Worm (Caenorhabditis elegans): ENCODE data around the gene F58B4.3.

The F58B4.3 gene

ce11 chrV:10953471-10954155 is 24.0 kb downstream of the F58B4.3 start (continued):
- TF ChIP-seq sea-2 (GFP tag; IDR thresholded peaks at IDR 0.05) (no peak), snpc-4 (GFP tag; optimal IDR thresholded peaks at IDR 0.05) (no peak), snpc-4 (tag; optimal IDR thresholded peaks at IDR 0.05) (no peak), nhr-179 (tag; optimal IDR thresholded peaks at IDR 0.05) (no peak), ztf-26 (tag; optimal IDR thresholded peaks at IDR 0.05) (peak; percentile 53), xnd-1 (tag; optimal IDR thresholded peaks at IDR 0.05) (no peak), somi-1 (GFP tag; optimal IDR thresholded peaks at IDR 0.05) (peak; percentile 76), hsf-1 (GFP tag; IDR thresholded peaks at IDR 0.05) (no peak), hlh-12 (tag; optimal IDR thresholded peaks at IDR 0.05) (no peak), ekl-4 (GFP tag; IDR thresholded peaks at IDR 0.05) (peak; percentile 70), C06A6.2 (GFP tag; conservative IDR thresholded peaks at IDR 0.05) (no peak; the same call in none of the 2 replicates), ZK185.1 (tag; optimal IDR thresholded peaks at IDR 0.05; ENCODE audit: poor library complexity, severe bottlenecking) (no peak), K11D2.4 (GFP tag; IDR thresholded peaks at IDR 0.05) (peak; percentile 47), nhr-80 (tag; optimal IDR thresholded peaks at IDR 0.05) (no peak), F55B11.4 (tag; optimal IDR thresholded peaks at IDR 0.05; ENCODE audit: borderline replicate concordance, insufficient read depth) (no peak), Y53G8AR.9 (GFP tag; conservative IDR thresholded peaks at IDR 0.05) (peak; percentile 74), F39B2.1 (GFP tag; IDR thresholded peaks at IDR 0.05) (no peak), tlf-1 (GFP tag; optimal IDR thresholded peaks at IDR 0.05) (no peak), bed-1 (GFP tag; IDR thresholded peaks at IDR 0.05) (0 out of 2 replicates have a peak, but pooled peaks have one; percentile 18), attf-6 (GFP tag; IDR thresholded peaks at IDR 0.05) (no peak), pbrm-1 (GFP tag; IDR thresholded peaks at IDR 0.05) (no peak), B0336.3 (GFP tag; IDR thresholded peaks at IDR 0.05) (peak; percentile 82), ama-1 (optimal IDR thresholded peaks at IDR 0.05) (peak; percentile 79), ama-1 (GFP tag; optimal IDR thresholded peaks at IDR 0.05) (peak in 1 of 2 experiments; percentile 33), F52B5.7 (tag; optimal IDR thresholded peaks at IDR 0.05) (peak; percentile 21), efl-1 (GFP tag; optimal IDR thresholded peaks at IDR 0.05) (no peak), unc-130 (GFP tag; optimal IDR thresholded peaks at IDR 0.05) (no peak), ceh-27 (GFP tag; optimal IDR thresholded peaks at IDR 0.05) (no peak), chd-7 (tag; optimal IDR thresholded peaks at IDR 0.05) (no peak), dpl-1 (GFP tag; optimal IDR thresholded peaks at IDR 0.05) (no peak), tbx-9 (tag; optimal IDR thresholded peaks at IDR 0.05; ENCODE audit: borderline replicate concordance) (no peak), nfyb-1 (GFP tag; IDR thresholded peaks at IDR 0.05) (0 out of 2 replicates have a peak, but pooled peaks have one; percentile 54)

ce11 chrV:10954334-10954733 is 24.7 kb downstream of the F58B4.3 start, which contains the start of gene clec-221:
Gene clec-221, minus strand, starts transcription at chrV:10954434.
- TF ChIP-seq T07F8.4 (tag; optimal IDR thresholded peaks at IDR 0.05): no peak
- no peak for TF ChIP-seq aptf-3 (GFP tag; IDR thresholded peaks at IDR 0.05)
- TF ChIP-seq lin-35 (GFP tag; optimal IDR thresholded peaks at IDR 0.05): peak in 1 of 3 experiments; percentile 22
- no peak for TF ChIP-seq pbrm-1 (GFP tag; IDR thresholded peaks at IDR 0.05)

- TF ChIP-seq rpc-1 (optimal IDR thresholded peaks at IDR 0.05) (no peak), rpc-1 (tag; optimal IDR thresholded peaks at IDR 0.05) (no peak), nhr-80 (tag; optimal IDR thresholded peaks at IDR 0.05) (peak; percentile 14)
Observed at ce11 chrV:10954832-10955231, 25.2 kb downstream of the F58B4.3 start, which contains the start of gene F17C11.6. Gene F17C11.6, plus strand, starts transcription at chrV:10955121.

Measured in whole organism, young adult.